Fruit fly (Drosophila melanogaster): ENCODE data around the gene E5.

E5 gene

dm6 chr3R:13915646-13916045 is 40.9 kb upstream of the E5 start (continued):
- TF ChIP-seq toy (GFP tag; IDR thresholded peaks at IDR 0.05) (no peak), trh (GFP tag; optimal IDR thresholded peaks at IDR 0.05) (peak; percentile 29), CG1024 (GFP tag; IDR thresholded peaks at IDR 0.05) (peak; percentile 59), Side (GFP tag; optimal IDR thresholded peaks at IDR 0.05) (peak; percentile 18), twi (tag; optimal IDR thresholded peaks at IDR 0.05) (peak; percentile 64), sens-2 (GFP tag; IDR thresholded peaks at IDR 0.05) (peak; percentile 73), sug (tag; optimal IDR thresholded peaks at IDR 0.05) (peak; percentile 3), schlank (tag; optimal IDR thresholded peaks at IDR 0.05) (no peak), CG11560 (tag; IDR thresholded peaks at IDR 0.05) (0 out of 3 replicates have a peak, but pooled peaks have one; percentile 46), CG31224 (GFP tag; IDR thresholded peaks at IDR 0.05) (peak; percentile 64), CG10543 (GFP tag; optimal IDR thresholded peaks at IDR 0.05) (no peak), CG17912 (GFP tag; optimal IDR thresholded peaks at IDR 0.05) (no peak), nmo (GFP tag; optimal IDR thresholded peaks at IDR 0.05) (peak; percentile 79), prd (optimal IDR thresholded peaks at IDR 0.05) (no peak), prd (GFP tag; IDR thresholded peaks at IDR 0.05) (peak; percentile 94), H15 (GFP tag; IDR thresholded peaks at IDR 0.05) (peak; percentile 69; the same call in 2 of the 3 replicates), eve (GFP tag; optimal IDR thresholded peaks at IDR 0.05) (peak in 1 of 2 experiments; percentile 65), fd3F (GFP tag; optimal IDR thresholded peaks at IDR 0.05) (peak; percentile 41), CG7271 (tag; optimal IDR thresholded peaks at IDR 0.05) (peak; percentile 23), CG6854 (GFP tag; optimal IDR thresholded peaks at IDR 0.05) (no peak), esg (GFP tag; conservative IDR thresholded peaks at IDR 0.05) (peak; percentile 39; the same call in 1 of the 2 replicates), MBD-R2 (GFP tag; IDR thresholded peaks at IDR 0.05) (peak; percentile 48), hbn (GFP tag; IDR thresholded peaks at IDR 0.05; ENCODE audit: partially characterized antibody) (no peak), Hey (tag; optimal IDR thresholded peaks at IDR 0.05) (no peak), CG7987 (GFP tag; optimal IDR thresholded peaks at IDR 0.05) (peak; percentile 0), CG9215 (GFP tag; IDR thresholded peaks at IDR 0.05) (peak; percentile 47; the same call in 1 of the 2 replicates), CG4360 (GFP tag; IDR thresholded peaks at IDR 0.05) (peak; percentile 65), ems (GFP tag; optimal IDR thresholded peaks at IDR 0.05) (peak; percentile 54), CG15601 (tag; optimal IDR thresholded peaks at IDR 0.05) (peak; percentile 64), CG2202 (tag; optimal IDR thresholded peaks at IDR 0.05) (peak; percentile 72), ash1 (GFP tag; optimal IDR thresholded peaks at IDR 0.05) (no peak), CG8388 (GFP tag; optimal IDR thresholded peaks at IDR 0.05) (peak; percentile 73), crc (GFP tag; optimal IDR thresholded peaks at IDR 0.05) (no peak), CG7963 (GFP tag; IDR thresholded peaks at IDR 0.05; ENCODE audit: partially characterized antibody) (no peak), CG14965 (GFP tag; optimal IDR thresholded peaks at IDR 0.05; ENCODE audit: borderline replicate concordance) (no peak), CG13424 (tag; optimal IDR thresholded peaks at IDR 0.05) (peak; percentile 73), Dfd (GFP tag; optimal IDR thresholded peaks at IDR 0.05) (no peak), CG3281 (GFP tag; optimal IDR thresholded peaks at IDR 0.05) (peak; percentile 48), CG9609 (GFP tag; optimal IDR thresholded peaks at IDR 0.05) (no peak), zf30C (GFP tag; optimal IDR thresholded peaks at IDR 0.05) (no peak), CG11247 (GFP tag; IDR thresholded peaks at IDR 0.05) (peak; percentile 62), CG33557 (GFP tag; optimal IDR thresholded peaks at IDR 0.05) (peak; percentile 71), CG4820 (GFP tag; optimal IDR thresholded peaks at IDR 0.05) (peak; percentile 72), Six4 (GFP tag; optimal IDR thresholded peaks at IDR 0.05) (peak; percentile 36), bab2 (GFP tag; optimal IDR thresholded peaks at IDR 0.05) (peak; percentile 20), ase (GFP tag; IDR thresholded peaks at IDR 0.05) (peak; percentile 63; the same call in 2 of the 3 replicates), danr (GFP tag; IDR thresholded peaks at IDR 0.05) (0 out of 2 replicates have a peak, but pooled peaks have one; percentile 26), CG34224 (GFP tag; IDR thresholded peaks at IDR 0.05; ENCODE audit: partially characterized antibody) (no peak), Xrp1 (GFP tag; IDR thresholded peaks at IDR 0.05) (peak; percentile 83), ATbp (GFP tag; optimal IDR thresholded peaks at IDR 0.05) (peak; percentile 53), seq (GFP tag; IDR thresholded peaks at IDR 0.05) (peak; percentile 43; the same call in 1 of the 2 replicates)

Data from whole organism, embryonic.